Worm (Caenorhabditis elegans) whole organism, midembryonic: ENCODE results near the gene str-176.

ENCODE experiments used
- T22C8.4 ChIP-seq: fragments of 200-800 bp; sonication (Bioruptor generic); IDR thresholded peaks from 2 replicates; pipeline ENCODE4 v1.3.6; 2022; ENCODE audit warnings: missing genetic modification characterization, missing compliant biosample characterization
- cog-1 ChIP-seq: sonication (generic microtip); optimal IDR thresholded peaks from 2 replicates; lab custom pipeline; 2016; ENCODE audit warnings: missing genetic modification characterization, missing compliant biosample characterization
- flt-1 ChIP-seq: fragments of 200-800 bp; sonication (Bioruptor generic); IDR thresholded peaks from 2 replicates; pipeline ENCODE4 v1.3.6; 2022; ENCODE audit warnings: missing genetic modification characterization, missing compliant biosample characterization
- klf-2 ChIP-seq: fragments of 200-800 bp; sonication (Bioruptor generic); conservative IDR thresholded peaks from 2 replicates; pipeline ENCODE4 v1.3.6; 2022; ENCODE audit warnings: missing genetic modification reagents, missing genetic modification characterization, missing compliant biosample characterization
- med-1 ChIP-seq: sonication (generic microtip); optimal IDR thresholded peaks from 2 replicates; lab custom pipeline; 2017; ENCODE audit warnings: missing genetic modification characterization, mild to moderate bottlenecking, missing compliant biosample characterization, antibody characterized with exemption, missing genetic modification reagents; ENCODE audit not compliant: insufficient read depth
- ref-1 ChIP-seq: fragments of 200-800 bp; sonication (Bioruptor generic); conservative IDR thresholded peaks from 2 replicates; pipeline ENCODE4 v1.3.6; 2022; ENCODE audit warnings: missing genetic modification reagents, missing genetic modification characterization, missing compliant biosample characterization
- tab-1 ChIP-seq: fragments of 200-800 bp; sonication (Bioruptor generic); IDR thresholded peaks from 2 replicates; pipeline ENCODE4 v1.3.6; 2022; ENCODE audit warnings: missing genetic modification characterization, missing compliant biosample characterization
- ztf-23 ChIP-seq: fragments of 200-800 bp; sonication (Bioruptor generic); IDR thresholded peaks from 2 replicates; pipeline ENCODE4 v1.3.6; 2022; ENCODE audit warnings: missing genetic modification reagents, missing genetic modification characterization, missing compliant biosample characterization
- ztf-29 ChIP-seq: fragments of 200-800 bp; sonication (Bioruptor generic); IDR thresholded peaks from 2 replicates; pipeline ENCODE4 v1.3.6; 2022; ENCODE audit warnings: missing genetic modification reagents, missing genetic modification characterization, missing compliant biosample characterization

The str-176 gene

ce11 chrIV:8472493-8472892, 8.9 kb upstream of the str-176 start, which contains the start of gene oat-1:
TSS of gene oat-1 (minus strand) at chrIV:8472593.
- TF ChIP-seq tab-1, result no peak
- TF ChIP-seq flt-1 (GFP tag; lab: Robert Waterston, UW), result no peak
- no peak for TF ChIP-seq med-1 (GFP tag; lab: Kevin White, UChicago)
- no peak for TF ChIP-seq ztf-23 (GFP tag; lab: Robert Waterston, UW)
- no peak for TF ChIP-seq ztf-29 (GFP tag; lab: Robert Waterston, UW)
- TF ChIP-seq cog-1, result no peak
- TF ChIP-seq klf-2, result no peak
- no peak for TF ChIP-seq T22C8.4 (GFP tag; lab: Robert Waterston, UW)
- no peak for TF ChIP-seq ref-1 (GFP tag; lab: Robert Waterston, UW)

ce11 chrIV:8464187-8464586, 571 bp upstream of the str-176 start:
- TF ChIP-seq tab-1, result no peak
- TF ChIP-seq T22C8.4 (GFP tag; lab: Robert Waterston, UW), result no peak
- TF ChIP-seq ztf-29 (GFP tag; lab: Robert Waterston, UW), result no peak
- TF ChIP-seq med-1 (GFP tag; lab: Kevin White, UChicago), result no peak
- TF ChIP-seq ztf-23 (GFP tag; lab: Robert Waterston, UW), result no peak
- TF ChIP-seq cog-1, result no peak
- TF ChIP-seq klf-2, result no peak
- no peak for TF ChIP-seq ref-1 (GFP tag; lab: Robert Waterston, UW)
- TF ChIP-seq flt-1 (GFP tag; lab: Robert Waterston, UW), result no peak

- no peak for TF ChIP-seq ztf-29 (GFP tag; lab: Robert Waterston, UW)
- no peak for TF ChIP-seq ref-1 (GFP tag; lab: Robert Waterston, UW)
- no peak for TF ChIP-seq med-1 (GFP tag; lab: Kevin White, UChicago)
- TF ChIP-seq tab-1, result no peak
- TF ChIP-seq T22C8.4 (GFP tag; lab: Robert Waterston, UW), result no peak
- TF ChIP-seq cog-1, result no peak
- no peak for TF ChIP-seq flt-1 (GFP tag; lab: Robert Waterston, UW)
- no peak for TF ChIP-seq ztf-23 (GFP tag; lab: Robert Waterston, UW)
- no peak for TF ChIP-seq klf-2
These were observed 547 bp downstream of the str-176 start for ce11 chrIV:8463069-8463468.

- no peak for TF ChIP-seq ztf-23 (GFP tag; lab: Robert Waterston, UW)
- no peak for TF ChIP-seq klf-2
- TF ChIP-seq ztf-29 (GFP tag; lab: Robert Waterston, UW), result no peak
- TF ChIP-seq T22C8.4 (GFP tag; lab: Robert Waterston, UW), result no peak
- TF ChIP-seq tab-1, result no peak
- TF ChIP-seq med-1 (GFP tag; lab: Kevin White, UChicago), result no peak
- TF ChIP-seq flt-1 (GFP tag; lab: Robert Waterston, UW), result no peak
- no peak for TF ChIP-seq cog-1
- no peak for TF ChIP-seq ref-1 (GFP tag; lab: Robert Waterston, UW)
These were observed 1.2 kb downstream of the str-176 start for ce11 chrIV:8462376-8462775.

- TF ChIP-seq klf-2 (no peak), ref-1 (GFP tag; lab: Robert Waterston, UW) (no peak), T22C8.4 (GFP tag; lab: Robert Waterston, UW) (no peak), cog-1 (no peak), flt-1 (GFP tag; lab: Robert Waterston, UW) (no peak), med-1 (GFP tag; lab: Kevin White, UChicago) (no peak), ztf-29 (GFP tag; lab: Robert Waterston, UW) (no peak), tab-1 (no peak), ztf-23 (GFP tag; lab: Robert Waterston, UW) (no peak)
These were observed 2.4 kb downstream of the str-176 start for ce11 chrIV:8461177-8461576.

DNA sequence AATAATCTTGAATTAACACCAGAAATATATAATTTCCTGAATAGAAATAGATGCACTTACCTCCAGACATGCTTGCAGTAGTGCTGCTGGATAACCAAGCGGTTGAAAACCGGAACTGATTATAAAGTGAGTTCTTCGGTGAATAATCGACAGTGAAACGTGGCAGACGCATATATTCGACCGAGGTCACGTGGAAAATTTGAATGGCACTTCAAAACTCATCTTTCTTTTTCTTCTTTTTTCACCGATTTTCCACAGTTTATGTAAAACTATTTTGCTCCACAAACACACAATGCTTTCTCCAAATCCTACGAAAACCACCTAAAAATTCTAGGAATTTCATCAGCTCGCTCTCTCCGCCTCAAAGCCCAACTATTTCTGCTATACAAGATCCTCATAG, 3.4 kb downstream of the str-176 start, which contains the start of gene ant-1.4:
ant-1.4 (minus strand) TSS at position 101 of the 400 bp plus-strand sequence.
- TF ChIP-seq tab-1 (no peak), T22C8.4 (GFP tag; lab: Robert Waterston, UW) (no peak), med-1 (GFP tag; lab: Kevin White, UChicago) (no peak), ref-1 (GFP tag; lab: Robert Waterston, UW) (no peak), flt-1 (GFP tag; lab: Robert Waterston, UW) (no peak), ztf-29 (GFP tag; lab: Robert Waterston, UW) (no peak), ztf-23 (GFP tag; lab: Robert Waterston, UW) (no peak), cog-1 (no peak), klf-2 (no peak)

DNA sequence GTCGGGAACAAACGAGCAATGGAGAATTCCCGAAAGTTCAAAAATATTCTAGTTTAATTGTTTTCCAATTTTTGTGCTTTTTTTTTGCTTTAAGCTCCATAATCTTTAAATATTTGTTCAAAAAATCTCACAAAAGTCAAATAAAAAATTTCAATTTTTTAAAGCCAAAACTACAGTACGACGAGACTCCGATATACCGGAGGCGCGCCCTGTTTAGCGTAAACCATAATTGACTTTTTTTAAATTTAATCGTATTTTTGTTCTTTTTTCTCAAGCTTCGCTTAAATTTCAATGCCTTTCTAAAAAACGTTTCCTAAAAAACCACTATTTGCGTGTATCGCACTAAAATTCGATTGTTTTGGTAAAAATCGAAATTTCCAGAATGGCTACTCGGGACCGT, 6.7 kb downstream of the str-176 start, which contains the start of gene syx-4:
syx-4 (plus strand) TSS at position 382 of the 400 bp plus-strand sequence.
- TF ChIP-seq flt-1 (GFP tag; lab: Robert Waterston, UW), result no peak
- no peak for TF ChIP-seq ztf-29 (GFP tag; lab: Robert Waterston, UW)
- no peak for TF ChIP-seq tab-1
- TF ChIP-seq med-1 (GFP tag; lab: Kevin White, UChicago), result no peak
- TF ChIP-seq ref-1 (GFP tag; lab: Robert Waterston, UW), result no peak
- TF ChIP-seq T22C8.4 (GFP tag; lab: Robert Waterston, UW), result no peak
- TF ChIP-seq klf-2, result no peak
- TF ChIP-seq cog-1, result no peak
- TF ChIP-seq ztf-23 (GFP tag; lab: Robert Waterston, UW), result no peak

ce11 chrIV:8454076-8454475, 9.5 kb downstream of the str-176 start:
- no peak for TF ChIP-seq ztf-29 (GFP tag; lab: Robert Waterston, UW)
- TF ChIP-seq ztf-23 (GFP tag; lab: Robert Waterston, UW), result no peak
- no peak for TF ChIP-seq flt-1 (GFP tag; lab: Robert Waterston, UW)
- TF ChIP-seq med-1 (GFP tag; lab: Kevin White, UChicago), result no peak
- TF ChIP-seq cog-1, result no peak
- TF ChIP-seq tab-1, result no peak
- TF ChIP-seq ref-1 (GFP tag; lab: Robert Waterston, UW), result no peak
- no peak for TF ChIP-seq klf-2
- no peak for TF ChIP-seq T22C8.4 (GFP tag; lab: Robert Waterston, UW)

DNA sequence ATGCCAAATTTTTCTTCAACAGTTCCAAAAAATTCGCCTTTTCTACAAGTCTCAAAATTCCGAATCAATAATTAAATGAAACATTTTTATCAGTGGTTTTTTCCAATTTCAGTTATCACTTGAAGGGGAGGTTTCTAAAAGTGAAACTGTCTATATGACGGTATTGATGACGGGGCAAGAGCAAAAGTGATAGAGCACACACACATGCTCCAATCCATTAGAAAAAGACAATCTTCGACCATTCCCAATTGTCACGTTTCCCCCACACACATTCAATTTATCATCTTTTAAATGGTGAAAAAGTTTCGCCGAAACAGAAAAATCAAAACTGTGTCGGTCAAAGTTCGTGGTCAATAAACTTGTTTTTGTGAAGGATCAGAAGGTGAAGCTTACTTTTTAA, 10.4 kb downstream of the str-176 start:
- TF ChIP-seq tab-1 (no peak), cog-1 (no peak), T22C8.4 (GFP tag; lab: Robert Waterston, UW) (no peak)
